Worm (Caenorhabditis elegans) whole organism, young adult: Measurements from ENCODE around the gene glt-6.

Experiments
- B0035.1 ChIP-seq: sonication (generic microtip); optimal IDR thresholded peaks from 2 replicates; lab custom pipeline; 2016; ENCODE audit warnings: missing genetic modification characterization, mild to moderate bottlenecking, missing compliant biosample characterization, missing genotype, missing genetic modification reagents
- F22D6.2 ChIP-seq: sonication (generic microtip); optimal IDR thresholded peaks from 2 replicates; lab custom pipeline; 2016; ENCODE audit warnings: mild to moderate bottlenecking, missing genetic modification characterization, missing compliant biosample characterization
- F33H1.4 ChIP-seq: fragments of 200-800 bp; sonication (Bioruptor generic); IDR thresholded peaks from 2 replicates; pipeline ENCODE4 v1.3.6; 2022; ENCODE audit warnings: missing genetic modification reagents, missing genetic modification characterization, missing compliant biosample characterization
- F37B4.10 ChIP-seq: fragments of 200-800 bp; sonication (Bioruptor generic); IDR thresholded peaks from 2 replicates; pipeline ENCODE4 v1.3.6; 2022; ENCODE audit warnings: missing genetic modification characterization, missing compliant biosample characterization
- F39B2.1 ChIP-seq: fragments of 200-800 bp; sonication (Bioruptor generic); IDR thresholded peaks from 2 replicates; pipeline ENCODE4 v1.3.6; 2022; ENCODE audit warnings: missing genetic modification reagents, missing genetic modification characterization, missing compliant biosample characterization
- F52B5.7 ChIP-seq: sonication (generic microtip); optimal IDR thresholded peaks from 2 replicates; lab custom pipeline; 2016; ENCODE audit warnings: mild to moderate bottlenecking, missing genetic modification characterization, missing compliant biosample characterization
- F57A8.1 ChIP-seq: fragments of 200-800 bp; sonication (Bioruptor generic); optimal IDR thresholded peaks from 2 replicates; lab custom pipeline; 2018; ENCODE audit warnings: mild to moderate bottlenecking, missing genetic modification characterization, moderate library complexity, missing compliant biosample characterization
- K11D2.4 ChIP-seq: fragments of 200-800 bp; sonication (Bioruptor generic); IDR thresholded peaks from 2 replicates; pipeline ENCODE4 v1.3.6; 2022; ENCODE audit warnings: missing genetic modification reagents, missing genetic modification characterization, missing compliant biosample characterization
- K12H6.12 ChIP-seq: fragments of 200-800 bp; sonication (Bioruptor generic); optimal IDR thresholded peaks from 2 replicates; lab custom pipeline; 2018; ENCODE audit warnings: mild to moderate bottlenecking, missing genetic modification characterization, missing compliant biosample characterization
- T07F8.4 ChIP-seq: sonication (generic microtip); optimal IDR thresholded peaks from 2 replicates; lab custom pipeline; 2016; ENCODE audit warnings: mild to moderate bottlenecking, missing genetic modification characterization, moderate library complexity, missing compliant biosample characterization
- Y53F4B.3 ChIP-seq: fragments of 200-800 bp; sonication (Bioruptor generic); IDR thresholded peaks from 2 replicates; pipeline ENCODE4 v1.3.6; 2022; ENCODE audit warnings: missing genetic modification reagents, missing genetic modification characterization, missing compliant biosample characterization
- Y53G8AR.9 ChIP-seq: fragments of 200-800 bp; sonication (Bioruptor generic); conservative IDR thresholded peaks from 2 replicates; pipeline ENCODE4 v1.3.6; 2022; ENCODE audit warnings: missing genetic modification reagents, missing genetic modification characterization, missing compliant biosample characterization
- Y56A3A.18 ChIP-seq: fragments of 200-800 bp; sonication (Bioruptor generic); IDR thresholded peaks from 2 replicates; pipeline ENCODE4 v1.3.6; 2022; ENCODE audit warnings: missing genetic modification reagents, missing genetic modification characterization, missing compliant biosample characterization
- Y67H2A.10 ChIP-seq: fragments of 200-800 bp; sonication (Bioruptor generic); conservative IDR thresholded peaks from 2 replicates; pipeline ENCODE4 v1.3.6; 2022; ENCODE audit warnings: missing genetic modification reagents, missing genetic modification characterization, missing compliant biosample characterization
- athp-1 ChIP-seq: sonication (generic microtip); optimal IDR thresholded peaks from 2 replicates; lab custom pipeline; 2017; ENCODE audit warnings: mild to moderate bottlenecking, missing genetic modification characterization, missing compliant biosample characterization
- bed-2 ChIP-seq: fragments of 200-800 bp; sonication (Bioruptor generic); IDR thresholded peaks from 2 replicates; pipeline ENCODE4 v1.3.6; 2022; ENCODE audit warnings: missing genetic modification reagents, missing genetic modification characterization, missing compliant biosample characterization
- cebp-1 ChIP-seq, 2 experiments: fragments of 200-800 bp in 1 of 2; sonication (Bioruptor generic) in 1 of 2; sonication (generic microtip) in 1 of 2; IDR thresholded peaks in 1 of 2; optimal IDR thresholded peaks in 1 of 2; 2 replicates each; pipeline versions ENCODE4 v1.3.6 to Lab custom; 2017 to 2022; ENCODE audit warnings: missing compliant biosample characterization in 2 of 2, missing genetic modification characterization in 2 of 2, mild to moderate bottlenecking in 1 of 2, missing genetic modification reagents in 1 of 2, moderate library complexity in 1 of 2
- cebp-2 ChIP-seq: fragments of 200-800 bp; sonication (Bioruptor generic); IDR thresholded peaks from 2 replicates; pipeline ENCODE4 v1.3.6; 2022; ENCODE audit warnings: missing genetic modification characterization, missing compliant biosample characterization
- ceh-100 ChIP-seq: fragments of 200-800 bp; sonication (Bioruptor generic); IDR thresholded peaks from 2 replicates; pipeline ENCODE4 v1.3.6; 2022; ENCODE audit warnings: missing genetic modification reagents, missing genetic modification characterization, missing compliant biosample characterization
- ceh-27 ChIP-seq: fragments of 200-800 bp; sonication (Bioruptor generic); optimal IDR thresholded peaks from 2 replicates; lab custom pipeline; 2018; ENCODE audit warnings: mild to moderate bottlenecking, missing genetic modification characterization, moderate library complexity, missing compliant biosample characterization
- ceh-91 ChIP-seq: fragments of 200-800 bp; sonication (Bioruptor generic); IDR thresholded peaks from 2 replicates; pipeline ENCODE4 v1.3.6; 2022; ENCODE audit warnings: missing genetic modification reagents, missing genetic modification characterization, missing compliant biosample characterization
- dpl-1 ChIP-seq: fragments of 150-350 bp; optimal IDR thresholded peaks from 2 replicates; lab custom pipeline; 2014; ENCODE audit warnings: missing biosample characterization, missing genetic modification reagents, missing genetic modification characterization
- fkh-3 ChIP-seq: sonication (generic microtip); optimal IDR thresholded peaks from 2 replicates; lab custom pipeline; 2016; ENCODE audit warnings: mild to moderate bottlenecking, missing genetic modification characterization, missing compliant biosample characterization
- him-1 ChIP-seq: sonication (generic microtip); optimal IDR thresholded peaks from 2 replicates; lab custom pipeline; 2016; ENCODE audit warnings: missing genotype, missing genetic modification reagents, missing genetic modification characterization, missing compliant biosample characterization
- hlh-12 ChIP-seq: sonication (generic microtip); optimal IDR thresholded peaks from 2 replicates; lab custom pipeline; 2016; ENCODE audit warnings: missing genetic modification characterization, missing compliant biosample characterization
- hsf-1 ChIP-seq: fragments of 200-800 bp; sonication (Bioruptor generic); IDR thresholded peaks from 2 replicates; pipeline ENCODE4 v1.3.6; 2022; ENCODE audit warnings: missing genetic modification reagents, missing genetic modification characterization, missing compliant biosample characterization
- lin-35 ChIP-seq, 3 experiments: fragments of 150-350 bp in 2 of 3; sonication (generic microtip) in 1 of 3; optimal IDR thresholded peaks; 2 replicates each; lab custom pipeline; 2014 to 2018; ENCODE audit warnings: missing biosample characterization in 3 of 3, missing genetic modification characterization in 3 of 3, missing genetic modification reagents in 3 of 3
- lin-54 ChIP-seq: fragments of 200-800 bp; sonication (Bioruptor generic); optimal IDR thresholded peaks from 2 replicates; lab custom pipeline; 2018; ENCODE audit warnings: mild to moderate bottlenecking, missing genetic modification characterization, missing compliant biosample characterization
- lir-1 ChIP-seq: fragments of 200-800 bp; sonication (Bioruptor generic); conservative IDR thresholded peaks from 2 replicates; pipeline ENCODE4 v1.3.6; 2022; ENCODE audit warnings: missing genetic modification reagents, missing genetic modification characterization, missing compliant biosample characterization
- madf-8 ChIP-seq: fragments of 200-800 bp; sonication (Bioruptor generic); conservative IDR thresholded peaks from 2 replicates; pipeline ENCODE4 v1.3.6; 2022; ENCODE audit warnings: missing genetic modification reagents, missing genetic modification characterization, missing compliant biosample characterization
- nhr-179 ChIP-seq: sonication (generic microtip); optimal IDR thresholded peaks from 2 replicates; lab custom pipeline; 2016; ENCODE audit warnings: mild to moderate bottlenecking, missing genetic modification characterization, missing compliant biosample characterization
- nhr-90 ChIP-seq: sonication (generic microtip); optimal IDR thresholded peaks from 2 replicates; lab custom pipeline; 2016; ENCODE audit warnings: missing genotype, mild to moderate bottlenecking, missing genetic modification characterization, missing compliant biosample characterization
- pha-4 ChIP-seq: fragments of 150-350 bp; sonication (generic microtip); optimal IDR thresholded peaks from 2 replicates; lab custom pipeline; 2014; ENCODE audit warnings: missing biosample characterization, missing genetic modification reagents, missing genetic modification characterization
- rec-8 ChIP-seq, 2 experiments: sonication (generic microtip); optimal IDR thresholded peaks; 2 replicates each; lab custom pipeline; 2016; ENCODE audit warnings: mild to moderate bottlenecking in 2 of 2, missing genetic modification characterization in 2 of 2, missing genetic modification reagents in 2 of 2, missing genotype in 2 of 2, missing biosample characterization in 1 of 2, missing compliant biosample characterization in 1 of 2, moderate library complexity in 1 of 2
- repo-1 ChIP-seq: sonication (generic microtip); optimal IDR thresholded peaks from 2 replicates; lab custom pipeline; 2017; ENCODE audit warnings: mild to moderate bottlenecking, missing genetic modification characterization, missing compliant biosample characterization
- sdz-38 ChIP-seq: sonication (generic microtip); optimal IDR thresholded peaks from 2 replicates; lab custom pipeline; 2016; ENCODE audit warnings: missing genotype, missing genetic modification characterization, missing compliant biosample characterization
- sea-2 ChIP-seq: fragments of 200-800 bp; sonication (Bioruptor generic); IDR thresholded peaks from 2 replicates; pipeline ENCODE4 v1.3.6; 2022; ENCODE audit warnings: missing genetic modification characterization, missing compliant biosample characterization
- snpc-3.4 ChIP-seq: sonication (generic microtip); optimal IDR thresholded peaks from 2 replicates; lab custom pipeline; 2017; ENCODE audit warnings: missing genetic modification characterization, mild to moderate bottlenecking, missing compliant biosample characterization, antibody characterized with exemption, moderate library complexity, missing genotype, missing genetic modification reagents
- snpc-4 ChIP-seq, 5 experiments: fragments of 150-350 bp in 1 of 5; sonication (generic microtip) in 4 of 5; optimal IDR thresholded peaks; 2 replicates each; lab custom pipeline; 2014 to 2018; ENCODE audit warnings: missing genetic modification characterization in 5 of 5, missing biosample characterization in 3 of 5, antibody characterized with exemption in 2 of 5, mild to moderate bottlenecking in 2 of 5, missing compliant biosample characterization in 2 of 5, missing genotype in 2 of 5, moderate library complexity in 2 of 5, missing genetic modification reagents in 1 of 5
- tbp1 ChIP-seq: fragments of 200-800 bp; sonication (Bioruptor generic); optimal IDR thresholded peaks from 2 replicates; lab custom pipeline; 2018; ENCODE audit warnings: mild to moderate bottlenecking, missing genetic modification characterization, missing compliant biosample characterization
- unc-62 ChIP-seq: fragments of 150-350 bp; optimal IDR thresholded peaks from 2 replicates; lab custom pipeline; 2014; ENCODE audit warnings: missing biosample characterization, missing genetic modification reagents, missing genetic modification characterization
- zfh-2 ChIP-seq: fragments of 200-800 bp; sonication (Bioruptor generic); conservative IDR thresholded peaks from 2 replicates; pipeline ENCODE4 v1.3.6; 2022; ENCODE audit warnings: missing genetic modification reagents, missing genetic modification characterization, missing compliant biosample characterization
- zim-3 ChIP-seq: sonication (generic microtip); optimal IDR thresholded peaks from 2 replicates; lab custom pipeline; 2017; ENCODE audit warnings: mild to moderate bottlenecking, missing genetic modification characterization, moderate library complexity, missing compliant biosample characterization
- ztf-25 ChIP-seq: fragments of 200-800 bp; sonication (Bioruptor generic); IDR thresholded peaks from 2 replicates; pipeline ENCODE4 v1.3.6; 2022; ENCODE audit warnings: missing genetic modification reagents, missing genetic modification characterization, missing compliant biosample characterization
- ztf-28 ChIP-seq: fragments of 200-800 bp; sonication (Bioruptor generic); IDR thresholded peaks from 2 replicates; pipeline ENCODE4 v1.3.6; 2022; ENCODE audit warnings: missing genetic modification reagents, missing genetic modification characterization, missing compliant biosample characterization

glt-6 gene

DNA sequence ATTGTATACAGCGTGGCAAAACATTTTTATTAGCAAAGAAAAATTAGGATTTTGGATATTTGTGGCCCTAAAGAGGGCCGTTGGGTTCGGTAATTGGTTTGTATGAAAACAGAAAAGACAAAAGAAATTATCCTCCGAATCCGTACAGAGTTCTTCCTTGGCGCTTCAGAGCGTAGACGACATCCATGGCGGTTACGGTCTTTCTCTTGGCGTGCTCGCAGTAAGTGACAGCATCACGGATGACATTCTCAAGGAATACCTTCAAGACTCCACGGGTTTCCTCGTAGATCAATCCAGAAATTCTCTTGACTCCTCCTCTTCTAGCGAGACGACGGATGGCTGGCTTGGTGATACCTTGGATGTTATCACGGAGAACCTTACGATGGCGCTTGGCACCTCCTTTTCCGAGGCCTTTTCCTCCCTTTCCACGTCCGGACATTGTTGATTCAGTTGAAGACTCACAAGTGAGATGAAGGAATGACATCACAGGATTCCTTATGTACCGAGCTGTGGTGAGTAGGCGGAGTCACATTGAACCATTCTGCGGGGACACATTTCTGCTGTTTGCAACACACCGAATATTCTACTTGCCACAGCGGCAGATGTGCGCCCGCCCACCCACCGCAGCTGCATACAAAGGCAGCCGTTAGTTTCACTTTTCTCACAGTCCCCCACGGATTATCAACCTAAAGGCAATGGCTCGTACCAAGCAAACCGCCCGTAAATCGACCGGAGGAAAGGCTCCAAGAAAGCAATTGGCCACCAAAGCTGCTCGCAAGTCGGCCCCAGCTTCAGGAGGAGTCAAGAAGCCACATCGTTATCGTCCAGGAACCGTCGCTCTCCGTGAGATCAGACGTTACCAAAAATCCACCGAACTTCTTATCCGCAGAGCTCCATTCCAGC, 15.6 kb upstream of the glt-6 start, which contains the start of the genes his-60 and his-59 (continued):
- TF ChIP-seq ceh-91 (GFP tag; lab: Robert Waterston, UW), result no peak; the same call in 1 of the 2 replicates
- TF ChIP-seq tbp1, result peak; percentile 67
- TF ChIP-seq rec-8 (tag; optimal IDR thresholded peaks at IDR 0.05; lab: Kevin White, UChicago), result peak in 1 of 2 experiments; percentile 77
- TF ChIP-seq zfh-2 (GFP tag; lab: Robert Waterston, UW), result no peak; the same call in 1 of the 2 replicates
- TF ChIP-seq fkh-3 (tag; lab: Kevin White, UChicago), result no peak
- no peak for TF ChIP-seq bed-2
- TF ChIP-seq Y53G8AR.9 (GFP tag; lab: Robert Waterston, UW), result peak; percentile 85
- peak; percentile 59 for TF ChIP-seq zim-3 (tag; lab: Kevin White, UChicago)
- no peak; the same call in 1 of the 2 replicates for TF ChIP-seq ceh-100
- TF ChIP-seq T07F8.4, result peak; percentile 31
- no peak for TF ChIP-seq F22D6.2 (tag; lab: Kevin White, UChicago)
- no peak; the same call in 1 of the 2 replicates for TF ChIP-seq madf-8 (GFP tag; lab: Robert Waterston, UW)
- TF ChIP-seq K12H6.12 (tag; lab: Kevin White, UChicago), result no peak
- peak; percentile 35 for TF ChIP-seq snpc-4 (GFP tag; optimal IDR thresholded peaks at IDR 0.05; lab: Kevin White, UChicago)
- TF ChIP-seq snpc-4 (tag; optimal IDR thresholded peaks at IDR 0.05; lab: Kevin White, UChicago), result peak; percentile 4 to 64 (median 48)
- TF ChIP-seq pha-4, result no peak
- TF ChIP-seq ceh-27 (GFP tag; lab: Kevin White, UChicago), result peak; percentile 13
- no peak for TF ChIP-seq ztf-28 (GFP tag; lab: Robert Waterston, UW)
- TF ChIP-seq athp-1 (tag; lab: Kevin White, UChicago), result peak; percentile 48
- peak; percentile 41 for TF ChIP-seq F57A8.1 (GFP tag; lab: Kevin White, UChicago)
- TF ChIP-seq B0035.1 (tag; lab: Kevin White, UChicago), result no peak
- no peak for TF ChIP-seq unc-62 (GFP tag; lab: Kevin White, UChicago)
- no peak for TF ChIP-seq K11D2.4 (GFP tag; lab: Robert Waterston, UW)
- no peak for TF ChIP-seq lin-35 (GFP tag; optimal IDR thresholded peaks at IDR 0.05; lab: Kevin White, UChicago)
- peak; percentile 51 for TF ChIP-seq snpc-3.4 (tag; lab: Kevin White, UChicago)
- TF ChIP-seq F33H1.4 (GFP tag; lab: Robert Waterston, UW), result 0 out of 2 replicates have a peak, but pooled peaks have one; percentile 24
- TF ChIP-seq lin-54 (GFP tag; lab: Kevin White, UChicago), result peak; percentile 44
- peak; percentile 13 for TF ChIP-seq hsf-1
- TF ChIP-seq sdz-38, result no peak
- TF ChIP-seq cebp-1 (GFP tag; IDR thresholded peaks at IDR 0.05; lab: Robert Waterston, UW), result no peak
- peak; percentile 55 for TF ChIP-seq cebp-1 (tag; optimal IDR thresholded peaks at IDR 0.05; lab: Kevin White, UChicago)
- peak; percentile 12 for TF ChIP-seq F52B5.7 (tag; lab: Kevin White, UChicago)
- TF ChIP-seq nhr-90, result peak; percentile 51
- no peak; the same call in 1 of the 2 replicates for TF ChIP-seq lir-1 (GFP tag; lab: Robert Waterston, UW)
- no peak for TF ChIP-seq sea-2 (GFP tag; lab: Robert Waterston, UW)
- no peak for TF ChIP-seq Y56A3A.18 (GFP tag; lab: Robert Waterston, UW)
- TF ChIP-seq nhr-179, result no peak
- TF ChIP-seq repo-1, result no peak
- TF ChIP-seq Y67H2A.10 (GFP tag; lab: Robert Waterston, UW), result no peak
- no peak for TF ChIP-seq hlh-12 (tag; lab: Kevin White, UChicago)
- peak; percentile 61; the same call in 1 of the 2 replicates for TF ChIP-seq F37B4.10
- no peak for TF ChIP-seq him-1
- no peak for TF ChIP-seq dpl-1
- TF ChIP-seq ztf-25 (GFP tag; lab: Robert Waterston, UW), result peak; percentile 28; the same call in 1 of the 2 replicates
- 0 out of 2 replicates have a peak, but pooled peaks have one; percentile 58 for TF ChIP-seq cebp-2 (GFP tag; lab: Robert Waterston, UW)
- TF ChIP-seq F39B2.1, result peak; percentile 99
- TF ChIP-seq Y53F4B.3 (GFP tag; lab: Robert Waterston, UW), result no peak
